Worm (Caenorhabditis elegans) whole organism, late embryonic: ENCODE measurements around the gene txdc-9.

Source experiments
- F13H6.1 ChIP-seq: sonication (generic microtip); optimal IDR thresholded peaks from 2 replicates; lab custom pipeline; 2016; ENCODE audit warnings: missing genetic modification characterization, missing compliant biosample characterization
- K02D7.2 ChIP-seq: sonication (generic microtip); optimal IDR thresholded peaks from 2 replicates; lab custom pipeline; 2017; ENCODE audit warnings: mild to moderate bottlenecking, missing genetic modification characterization, missing compliant biosample characterization
- T23F11.4 ChIP-seq: fragments of 200-800 bp; sonication (Bioruptor generic); optimal IDR thresholded peaks from 2 replicates; lab custom pipeline; 2018; ENCODE audit warnings: mild to moderate bottlenecking, missing genetic modification characterization, missing compliant biosample characterization
- ahr-1 ChIP-seq: sonication (generic microtip); optimal IDR thresholded peaks from 2 replicates; lab custom pipeline; 2016; ENCODE audit warnings: missing genetic modification characterization, missing compliant biosample characterization
- ceh-18 ChIP-seq: sonication (generic microtip); optimal IDR thresholded peaks from 2 replicates; lab custom pipeline; 2016; ENCODE audit warnings: missing genetic modification characterization, missing compliant biosample characterization
- ceh-2 ChIP-seq: sonication (generic microtip); optimal IDR thresholded peaks from 2 replicates; lab custom pipeline; 2016; ENCODE audit warnings: missing genotype, missing genetic modification characterization, missing compliant biosample characterization
- ceh-22 ChIP-seq: sonication (generic microtip); optimal IDR thresholded peaks from 2 replicates; lab custom pipeline; 2017; ENCODE audit warnings: missing biosample characterization, missing genetic modification characterization
- ceh-24 ChIP-seq: sonication (generic microtip); optimal IDR thresholded peaks from 2 replicates; lab custom pipeline; 2016; ENCODE audit warnings: mild to moderate bottlenecking, missing genetic modification characterization, missing compliant biosample characterization
- ceh-48 ChIP-seq: sonication (generic microtip); optimal IDR thresholded peaks from 2 replicates; lab custom pipeline; 2016; ENCODE audit warnings: missing genetic modification characterization, inconsistent platforms, missing compliant biosample characterization
- che-1 ChIP-seq: sonication (generic microtip); optimal IDR thresholded peaks from 2 replicates; lab custom pipeline; 2016; ENCODE audit warnings: mild to moderate bottlenecking, missing genetic modification characterization, missing compliant biosample characterization
- dmd-4 ChIP-seq: sonication (generic microtip); optimal IDR thresholded peaks from 2 replicates; lab custom pipeline; 2016; ENCODE audit warnings: borderline replicate concordance, missing genetic modification characterization, missing compliant biosample characterization
- dve-1 ChIP-seq: sonication (generic microtip); optimal IDR thresholded peaks from 2 replicates; lab custom pipeline; 2017; ENCODE audit warnings: antibody characterized with exemption, mild to moderate bottlenecking, missing genetic modification characterization, missing compliant biosample characterization
- elt-2 ChIP-seq: sonication (generic microtip); optimal IDR thresholded peaks from 2 replicates; lab custom pipeline; 2016; ENCODE audit warnings: missing genetic modification reagents, missing genetic modification characterization, missing compliant biosample characterization
- fax-1 ChIP-seq: sonication (generic microtip); optimal IDR thresholded peaks from 2 replicates; lab custom pipeline; 2016; ENCODE audit warnings: missing genotype, missing genetic modification characterization, missing compliant biosample characterization
- fkh-6 ChIP-seq: sonication (generic microtip); optimal IDR thresholded peaks from 2 replicates; lab custom pipeline; 2016; ENCODE audit warnings: missing genetic modification characterization, missing compliant biosample characterization
- gmeb-2 ChIP-seq: sonication (generic microtip); optimal IDR thresholded peaks from 2 replicates; lab custom pipeline; 2016; ENCODE audit warnings: missing genetic modification characterization, inconsistent platforms, missing compliant biosample characterization
- hlh-13 ChIP-seq: fragments of 200-800 bp; sonication (Bioruptor generic); optimal IDR thresholded peaks from 2 replicates; lab custom pipeline; 2018; ENCODE audit warnings: mild to moderate bottlenecking, missing genetic modification characterization, missing compliant biosample characterization
- hlh-15 ChIP-seq: sonication (generic microtip); optimal IDR thresholded peaks from 2 replicates; lab custom pipeline; 2016; ENCODE audit warnings: missing genetic modification characterization, missing compliant biosample characterization
- hlh-30 ChIP-seq: sonication (generic microtip); optimal IDR thresholded peaks from 2 replicates; lab custom pipeline; 2017; ENCODE audit warnings: antibody characterized with exemption, missing genetic modification characterization, missing compliant biosample characterization; ENCODE audit not compliant: insufficient read depth
- hlh-8 ChIP-seq: sonication (generic microtip); optimal IDR thresholded peaks from 2 replicates; lab custom pipeline; 2016; ENCODE audit warnings: missing genotype, missing genetic modification characterization, missing compliant biosample characterization
- lin-11 ChIP-seq: fragments of 200-800 bp; sonication (Bioruptor generic); optimal IDR thresholded peaks from 2 replicates; lab custom pipeline; 2018; ENCODE audit warnings: mild to moderate bottlenecking, missing genetic modification characterization, missing compliant biosample characterization
- nfya-1 ChIP-seq: sonication (generic microtip); optimal IDR thresholded peaks from 2 replicates; lab custom pipeline; 2017; ENCODE audit warnings: missing genetic modification characterization, mild to moderate bottlenecking, missing compliant biosample characterization, antibody characterized with exemption, moderate library complexity
- npax-4 ChIP-seq: sonication (generic microtip); optimal IDR thresholded peaks from 2 replicates; lab custom pipeline; 2016; ENCODE audit warnings: missing genetic modification characterization, missing compliant biosample characterization
- pag-3 ChIP-seq: sonication (generic microtip); optimal IDR thresholded peaks from 2 replicates; lab custom pipeline; 2016; ENCODE audit warnings: missing compliant biosample characterization, missing genetic modification characterization, borderline replicate concordance
- pat-9 ChIP-seq: fragments of 200-800 bp; sonication (Bioruptor generic); optimal IDR thresholded peaks from 2 replicates; lab custom pipeline; 2018; ENCODE audit warnings: mild to moderate bottlenecking, missing genetic modification characterization, moderate library complexity, missing compliant biosample characterization
- pros-1 ChIP-seq: fragments of 150-350 bp; optimal IDR thresholded peaks from 2 replicates; lab custom pipeline; 2014; ENCODE audit warnings: missing biosample characterization, missing genetic modification reagents, missing genetic modification characterization
- ref-2 ChIP-seq: sonication (generic microtip); optimal IDR thresholded peaks from 2 replicates; lab custom pipeline; 2016; ENCODE audit warnings: missing genetic modification characterization, missing compliant biosample characterization
- sox-2 ChIP-seq: fragments of 200-800 bp; sonication (Bioruptor generic); IDR thresholded peaks from 2 replicates; pipeline ENCODE4 v1.3.6; 2022; ENCODE audit warnings: missing genetic modification reagents, missing genetic modification characterization, missing compliant biosample characterization
- syd-9 ChIP-seq: sonication (generic microtip); optimal IDR thresholded peaks from 2 replicates; lab custom pipeline; 2016; ENCODE audit warnings: mild to moderate bottlenecking, missing genetic modification characterization, moderate library complexity, missing compliant biosample characterization
- tbx-2 ChIP-seq: sonication (generic microtip); optimal IDR thresholded peaks from 2 replicates; lab custom pipeline; 2016; ENCODE audit warnings: missing genetic modification characterization, missing compliant biosample characterization
- tbx-7 ChIP-seq: sonication (generic microtip); optimal IDR thresholded peaks from 2 replicates; lab custom pipeline; 2016; ENCODE audit warnings: missing genotype, missing genetic modification characterization, missing compliant biosample characterization
- unc-3 ChIP-seq, 2 experiments: fragments of 200-800 bp in 1 of 2; sonication (Bioruptor generic) in 1 of 2; sonication (generic microtip) in 1 of 2; conservative IDR thresholded peaks in 1 of 2; optimal IDR thresholded peaks in 1 of 2; 2 replicates each; pipeline versions ENCODE4 v1.3.6 to Lab custom; 2016 to 2022; ENCODE audit warnings: missing compliant biosample characterization in 2 of 2, missing genetic modification characterization in 2 of 2, missing genetic modification reagents in 1 of 2
- unc-55 ChIP-seq: sonication (generic microtip); optimal IDR thresholded peaks from 2 replicates; lab custom pipeline; 2017; ENCODE audit warnings: missing biosample characterization, missing genetic modification reagents, missing genetic modification characterization
- unc-86 ChIP-seq: sonication (generic microtip); optimal IDR thresholded peaks from 2 replicates; lab custom pipeline; 2016; ENCODE audit warnings: missing genetic modification characterization, missing compliant biosample characterization
- zip-5 ChIP-seq: sonication (generic microtip); optimal IDR thresholded peaks from 2 replicates; lab custom pipeline; 2016; ENCODE audit warnings: missing genetic modification characterization, missing compliant biosample characterization
- ztf-16 ChIP-seq: sonication (generic microtip); optimal IDR thresholded peaks from 2 replicates; lab custom pipeline; 2017; ENCODE audit warnings: missing genetic modification characterization, missing compliant biosample characterization

Gene txdc-9

ce11 chrIII:6442305-6443125 is 10.5 kb downstream of the txdc-9 start, which contains the start of gene mel-32:
TSS of gene mel-32 (minus strand) at chrIII:6443000.
- TF ChIP-seq K02D7.2 (tag; lab: Kevin White, UChicago): no peak
- peak; percentile 61 for TF ChIP-seq elt-2 (tag; lab: Kevin White, UChicago)
- no peak for TF ChIP-seq zip-5 (tag; lab: Kevin White, UChicago)

DNA sequence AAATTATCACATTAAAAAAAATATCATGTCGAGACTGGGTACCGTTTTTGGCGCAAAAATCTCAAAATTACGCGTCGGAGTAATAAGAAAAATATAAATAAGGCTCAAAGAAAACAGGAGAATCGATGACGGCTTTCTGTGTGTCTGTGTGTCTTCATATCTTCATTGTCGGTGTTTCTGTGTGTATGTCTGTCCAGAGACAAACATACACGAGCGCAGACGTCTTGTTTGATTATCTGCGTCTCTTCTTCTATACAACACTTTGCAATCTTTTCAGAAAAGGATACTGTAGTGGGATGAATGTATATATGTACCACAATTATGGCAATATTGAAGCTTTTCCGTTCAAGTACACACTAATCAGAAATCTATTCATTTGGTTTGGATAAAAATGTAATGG is 12.4 kb downstream of the txdc-9 start, which contains the start of gene C05D11.13:
TSS of gene C05D11.13 (minus strand) at position 252 of the 400 bp plus-strand sequence.
- no peak for TF ChIP-seq ceh-22 (tag; lab: Kevin White, UChicago)
- no peak for TF ChIP-seq hlh-30
- TF ChIP-seq che-1: no peak
- no peak for TF ChIP-seq gmeb-2 (tag; lab: Kevin White, UChicago)
- no peak for TF ChIP-seq pag-3 (tag; lab: Kevin White, UChicago)
- TF ChIP-seq ref-2 (tag; lab: Kevin White, UChicago): peak; percentile 28
- no peak for TF ChIP-seq dve-1 (tag; lab: Kevin White, UChicago)
- no peak for TF ChIP-seq hlh-15 (tag; lab: Kevin White, UChicago)
- no peak for TF ChIP-seq F13H6.1
- TF ChIP-seq unc-55 (GFP tag; lab: Kevin White, UChicago): peak; percentile 41
- TF ChIP-seq unc-3 (GFP tag; conservative IDR thresholded peaks at IDR 0.05; lab: Robert Waterston, UW): no peak
- TF ChIP-seq unc-3 (tag; optimal IDR thresholded peaks at IDR 0.05; lab: Kevin White, UChicago): no peak
- TF ChIP-seq ceh-24 (tag; lab: Kevin White, UChicago): no peak
- TF ChIP-seq fax-1 (tag; lab: Kevin White, UChicago): no peak
- peak; percentile 4 for TF ChIP-seq unc-86 (tag; lab: Kevin White, UChicago)
- TF ChIP-seq syd-9 (tag; lab: Kevin White, UChicago): no peak
- TF ChIP-seq dmd-4 (tag; lab: Kevin White, UChicago): no peak
- no peak for TF ChIP-seq sox-2 (GFP tag; lab: Robert Waterston, UW)
- peak; percentile 6 for TF ChIP-seq nfya-1
- no peak for TF ChIP-seq fkh-6 (tag; lab: Kevin White, UChicago)
- TF ChIP-seq tbx-2: peak; percentile 16
- TF ChIP-seq elt-2 (tag; lab: Kevin White, UChicago): peak; percentile 30
- TF ChIP-seq T23F11.4: no peak

DNA sequence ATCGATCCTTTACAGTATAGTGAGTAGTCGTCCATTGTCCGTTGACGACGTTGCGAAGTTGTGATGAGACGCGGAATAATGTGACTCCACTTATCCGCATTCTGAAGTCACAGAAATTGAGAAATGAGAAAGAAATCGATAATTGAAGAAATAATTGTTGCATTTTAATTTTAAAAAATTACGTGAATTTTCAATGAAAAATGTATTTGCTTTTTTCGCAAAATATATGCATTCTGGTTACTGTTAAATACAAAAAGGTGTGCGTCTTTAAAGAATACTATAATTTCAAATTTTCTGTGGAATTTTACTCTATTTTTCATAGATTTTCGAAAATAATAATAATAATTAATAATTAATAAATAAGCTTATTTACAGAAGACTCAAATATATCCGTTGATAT is 14.8 kb downstream of the txdc-9 start, which contains the start of gene let-721:
TSS of gene let-721 (minus strand) at position 101 of the 400 bp plus-strand sequence.
- TF ChIP-seq pat-9 (tag; lab: Kevin White, UChicago): no peak
- no peak for TF ChIP-seq tbx-7 (tag; lab: Kevin White, UChicago)
- TF ChIP-seq ztf-16: no peak
- no peak for TF ChIP-seq ceh-18
- no peak for TF ChIP-seq hlh-8 (tag; lab: Kevin White, UChicago)
- no peak for TF ChIP-seq dmd-4 (tag; lab: Kevin White, UChicago)
- TF ChIP-seq ahr-1: no peak
- no peak for TF ChIP-seq ceh-22 (tag; lab: Kevin White, UChicago)
- TF ChIP-seq F13H6.1: no peak
- TF ChIP-seq unc-86 (tag; lab: Kevin White, UChicago): no peak

DNA sequence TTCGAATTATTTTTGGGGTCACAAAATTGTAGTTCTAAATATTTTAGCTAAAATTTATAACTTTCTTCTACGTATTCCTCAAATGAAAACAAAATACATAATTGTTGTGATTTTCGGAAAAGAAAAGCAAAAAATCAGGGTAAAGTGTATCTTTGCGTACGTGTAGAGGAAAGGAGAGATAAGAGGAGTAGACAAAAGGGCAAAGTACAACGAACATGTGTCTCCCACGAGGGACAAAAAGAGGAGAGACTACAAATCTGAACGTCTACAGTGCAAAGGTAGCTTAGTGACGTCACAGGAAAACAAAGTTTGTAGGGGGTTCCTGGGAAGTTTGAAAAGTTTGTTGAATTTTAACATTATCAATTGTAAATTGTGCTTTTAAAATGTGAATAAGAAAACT is 15.5 kb downstream of the txdc-9 start:
- TF ChIP-seq elt-2 (tag; lab: Kevin White, UChicago) (peak; percentile 39), hlh-30 (peak; percentile 18), T23F11.4 (no peak)
- TF ChIP-seq, all 69 proteins: peak for 2

- TF ChIP-seq ceh-2 (tag; lab: Kevin White, UChicago): no peak
- TF ChIP-seq hlh-13 (GFP tag; lab: Kevin White, UChicago): no peak
- no peak for TF ChIP-seq npax-4
- no peak for TF ChIP-seq pros-1 (tag; lab: Kevin White, UChicago)
- no peak for TF ChIP-seq ceh-48 (tag; lab: Kevin White, UChicago)
- TF ChIP-seq hlh-30: no peak
- no peak for TF ChIP-seq lin-11 (tag; lab: Kevin White, UChicago)
- TF ChIP-seq sox-2 (GFP tag; lab: Robert Waterston, UW): no peak
- TF ChIP-seq, all 69 proteins: peak for 0
Measured at ce11 chrIII:6449854-6450253, 17.9 kb downstream of the txdc-9 start.
